Worm (Caenorhabditis elegans) whole organism, young adult: ENCODE data around the gene fbxa-27.

Experiments
- D2030.7 ChIP-seq: fragments of 200-800 bp; sonication (Bioruptor generic); IDR thresholded peaks from 2 replicates; pipeline ENCODE4 v1.3.6; 2022; ENCODE audit warnings: missing genetic modification reagents, missing genetic modification characterization, missing compliant biosample characterization
- F22D6.2 ChIP-seq: sonication (generic microtip); optimal IDR thresholded peaks from 2 replicates; lab custom pipeline; 2016; ENCODE audit warnings: mild to moderate bottlenecking, missing genetic modification characterization, missing compliant biosample characterization
- F33H1.4 ChIP-seq: fragments of 200-800 bp; sonication (Bioruptor generic); IDR thresholded peaks from 2 replicates; pipeline ENCODE4 v1.3.6; 2022; ENCODE audit warnings: missing genetic modification reagents, missing genetic modification characterization, missing compliant biosample characterization
- F57A8.1 ChIP-seq: fragments of 200-800 bp; sonication (Bioruptor generic); optimal IDR thresholded peaks from 2 replicates; lab custom pipeline; 2018; ENCODE audit warnings: mild to moderate bottlenecking, missing genetic modification characterization, moderate library complexity, missing compliant biosample characterization
- T07F8.4 ChIP-seq: sonication (generic microtip); optimal IDR thresholded peaks from 2 replicates; lab custom pipeline; 2016; ENCODE audit warnings: mild to moderate bottlenecking, missing genetic modification characterization, moderate library complexity, missing compliant biosample characterization
- T26A5.8 ChIP-seq: sonication (generic microtip); optimal IDR thresholded peaks from 2 replicates; lab custom pipeline; 2016; ENCODE audit warnings: missing genetic modification characterization, missing compliant biosample characterization
- Y53F4B.3 ChIP-seq: fragments of 200-800 bp; sonication (Bioruptor generic); IDR thresholded peaks from 2 replicates; pipeline ENCODE4 v1.3.6; 2022; ENCODE audit warnings: missing genetic modification reagents, missing genetic modification characterization, missing compliant biosample characterization
- Y53G8AR.9 ChIP-seq: fragments of 200-800 bp; sonication (Bioruptor generic); conservative IDR thresholded peaks from 2 replicates; pipeline ENCODE4 v1.3.6; 2022; ENCODE audit warnings: missing genetic modification reagents, missing genetic modification characterization, missing compliant biosample characterization
- Y79H2A.3 ChIP-seq: fragments of 200-800 bp; sonication (Bioruptor generic); conservative IDR thresholded peaks from 2 replicates; pipeline ENCODE4 v1.3.6; 2022; ENCODE audit warnings: missing genetic modification reagents, missing genetic modification characterization, missing compliant biosample characterization
- ama-1 ChIP-seq, 3 experiments: fragments of 150-350 bp in 1 of 3; sonication (generic microtip) in 2 of 3; optimal IDR thresholded peaks; 2 replicates each; lab custom pipeline; 2014 to 2018; ENCODE audit warnings: missing biosample characterization in 2 of 3, missing genetic modification characterization in 2 of 3, missing genetic modification reagents in 2 of 3
- aptf-3 ChIP-seq: fragments of 200-800 bp; sonication (Bioruptor generic); IDR thresholded peaks from 2 replicates; pipeline ENCODE4 v1.3.6; 2022; ENCODE audit warnings: missing genetic modification characterization, missing compliant biosample characterization
- atf-7 ChIP-seq: sonication (generic microtip); optimal IDR thresholded peaks from 2 replicates; lab custom pipeline; 2017; ENCODE audit warnings: mild to moderate bottlenecking, missing genetic modification characterization, missing compliant biosample characterization
- athp-1 ChIP-seq: sonication (generic microtip); optimal IDR thresholded peaks from 2 replicates; lab custom pipeline; 2017; ENCODE audit warnings: mild to moderate bottlenecking, missing genetic modification characterization, missing compliant biosample characterization
- attf-3 ChIP-seq: fragments of 200-800 bp; sonication (Bioruptor generic); conservative IDR thresholded peaks from 2 replicates; pipeline ENCODE4 v1.3.6; 2022; ENCODE audit warnings: missing genetic modification reagents, missing genetic modification characterization, missing compliant biosample characterization
- attf-5 ChIP-seq: fragments of 200-800 bp; sonication (Bioruptor generic); optimal IDR thresholded peaks from 2 replicates; lab custom pipeline; 2018; ENCODE audit warnings: mild to moderate bottlenecking, missing genetic modification characterization, missing compliant biosample characterization
- attf-6 ChIP-seq: fragments of 200-800 bp; sonication (Bioruptor generic); IDR thresholded peaks from 2 replicates; pipeline ENCODE4 v1.3.6; 2022; ENCODE audit warnings: missing genetic modification reagents, missing genetic modification characterization, missing compliant biosample characterization
- cebp-1 ChIP-seq, 2 experiments: fragments of 200-800 bp in 1 of 2; sonication (Bioruptor generic) in 1 of 2; sonication (generic microtip) in 1 of 2; IDR thresholded peaks in 1 of 2; optimal IDR thresholded peaks in 1 of 2; 2 replicates each; pipeline versions ENCODE4 v1.3.6 to Lab custom; 2017 to 2022; ENCODE audit warnings: missing compliant biosample characterization in 2 of 2, missing genetic modification characterization in 2 of 2, mild to moderate bottlenecking in 1 of 2, missing genetic modification reagents in 1 of 2, moderate library complexity in 1 of 2
- cebp-2 ChIP-seq: fragments of 200-800 bp; sonication (Bioruptor generic); IDR thresholded peaks from 2 replicates; pipeline ENCODE4 v1.3.6; 2022; ENCODE audit warnings: missing genetic modification characterization, missing compliant biosample characterization
- ceh-40 ChIP-seq: fragments of 200-800 bp; sonication (Bioruptor generic); IDR thresholded peaks from 2 replicates; pipeline ENCODE4 v1.3.6; 2022; ENCODE audit warnings: missing genetic modification characterization, missing compliant biosample characterization
- efl-1 ChIP-seq: fragments of 150-350 bp; optimal IDR thresholded peaks from 2 replicates; lab custom pipeline; 2014; ENCODE audit warnings: missing biosample characterization, missing genetic modification reagents, missing genetic modification characterization
- egl-18 ChIP-seq: fragments of 200-800 bp; sonication (Bioruptor generic); IDR thresholded peaks from 2 replicates; pipeline ENCODE4 v1.3.6; 2022; ENCODE audit warnings: missing genetic modification reagents, missing genetic modification characterization, missing compliant biosample characterization
- ets-4 ChIP-seq: fragments of 200-800 bp; sonication (Bioruptor generic); optimal IDR thresholded peaks from 2 replicates; lab custom pipeline; 2018; ENCODE audit warnings: mild to moderate bottlenecking, missing genetic modification characterization, missing compliant biosample characterization
- him-1 ChIP-seq: sonication (generic microtip); optimal IDR thresholded peaks from 2 replicates; lab custom pipeline; 2016; ENCODE audit warnings: missing genotype, missing genetic modification reagents, missing genetic modification characterization, missing compliant biosample characterization
- hlh-26 ChIP-seq: fragments of 200-800 bp; sonication (Bioruptor generic); conservative IDR thresholded peaks from 2 replicates; pipeline ENCODE4 v1.3.6; 2022; ENCODE audit warnings: missing genetic modification reagents, missing genetic modification characterization, missing compliant biosample characterization
- hmg-1.2 ChIP-seq: fragments of 200-800 bp; sonication (Bioruptor generic); IDR thresholded peaks from 2 replicates; pipeline ENCODE4 v1.3.6; 2022; ENCODE audit warnings: missing genetic modification reagents, missing genetic modification characterization, missing compliant biosample characterization
- hsf-1 ChIP-seq: fragments of 200-800 bp; sonication (Bioruptor generic); IDR thresholded peaks from 2 replicates; pipeline ENCODE4 v1.3.6; 2022; ENCODE audit warnings: missing genetic modification reagents, missing genetic modification characterization, missing compliant biosample characterization
- let-526 ChIP-seq: fragments of 200-800 bp; sonication (Bioruptor generic); IDR thresholded peaks from 2 replicates; pipeline ENCODE4 v1.3.6; 2022; ENCODE audit warnings: missing genetic modification reagents, missing genetic modification characterization, missing compliant biosample characterization
- lin-26 ChIP-seq: fragments of 200-800 bp; sonication (Bioruptor generic); IDR thresholded peaks from 2 replicates; pipeline ENCODE4 v1.3.6; 2022; ENCODE audit warnings: missing genetic modification reagents, missing genetic modification characterization, missing compliant biosample characterization
- lsy-27 ChIP-seq: sonication (generic microtip); optimal IDR thresholded peaks from 2 replicates; lab custom pipeline; 2017; ENCODE audit warnings: missing genetic modification characterization, mild to moderate bottlenecking, missing compliant biosample characterization, antibody characterized with exemption, missing genotype, borderline replicate concordance; ENCODE audit not compliant: insufficient read depth
- madf-8 ChIP-seq: fragments of 200-800 bp; sonication (Bioruptor generic); conservative IDR thresholded peaks from 2 replicates; pipeline ENCODE4 v1.3.6; 2022; ENCODE audit warnings: missing genetic modification reagents, missing genetic modification characterization, missing compliant biosample characterization
- nfya-2 ChIP-seq: fragments of 200-800 bp; sonication (Bioruptor generic); IDR thresholded peaks from 2 replicates; pipeline ENCODE4 v1.3.6; 2022; ENCODE audit warnings: missing genetic modification reagents, missing genetic modification characterization, missing compliant biosample characterization
- nhr-80 ChIP-seq: sonication (generic microtip); optimal IDR thresholded peaks from 2 replicates; lab custom pipeline; 2016; ENCODE audit warnings: missing genetic modification characterization, missing compliant biosample characterization
- pbrm-1 ChIP-seq: fragments of 200-800 bp; sonication (Bioruptor generic); IDR thresholded peaks from 2 replicates; pipeline ENCODE4 v1.3.6; 2022; ENCODE audit warnings: missing genetic modification reagents, missing genetic modification characterization, missing compliant biosample characterization
- rec-8 ChIP-seq, 2 experiments: sonication (generic microtip); optimal IDR thresholded peaks; 2 replicates each; lab custom pipeline; 2016; ENCODE audit warnings: mild to moderate bottlenecking in 2 of 2, missing genetic modification characterization in 2 of 2, missing genetic modification reagents in 2 of 2, missing genotype in 2 of 2, missing biosample characterization in 1 of 2, missing compliant biosample characterization in 1 of 2, moderate library complexity in 1 of 2
- sea-2 ChIP-seq: fragments of 200-800 bp; sonication (Bioruptor generic); IDR thresholded peaks from 2 replicates; pipeline ENCODE4 v1.3.6; 2022; ENCODE audit warnings: missing genetic modification characterization, missing compliant biosample characterization
- snpc-4 ChIP-seq, 5 experiments: fragments of 150-350 bp in 1 of 5; sonication (generic microtip) in 4 of 5; optimal IDR thresholded peaks; 2 replicates each; lab custom pipeline; 2014 to 2018; ENCODE audit warnings: missing genetic modification characterization in 5 of 5, missing biosample characterization in 3 of 5, antibody characterized with exemption in 2 of 5, mild to moderate bottlenecking in 2 of 5, missing compliant biosample characterization in 2 of 5, missing genotype in 2 of 5, moderate library complexity in 2 of 5, missing genetic modification reagents in 1 of 5
- ztf-28 ChIP-seq: fragments of 200-800 bp; sonication (Bioruptor generic); IDR thresholded peaks from 2 replicates; pipeline ENCODE4 v1.3.6; 2022; ENCODE audit warnings: missing genetic modification reagents, missing genetic modification characterization, missing compliant biosample characterization
- ztf-3 ChIP-seq: fragments of 200-800 bp; sonication (Bioruptor generic); optimal IDR thresholded peaks from 2 replicates; lab custom pipeline; 2018; ENCODE audit warnings: mild to moderate bottlenecking, missing genetic modification characterization, missing compliant biosample characterization

The fbxa-27 gene

DNA sequence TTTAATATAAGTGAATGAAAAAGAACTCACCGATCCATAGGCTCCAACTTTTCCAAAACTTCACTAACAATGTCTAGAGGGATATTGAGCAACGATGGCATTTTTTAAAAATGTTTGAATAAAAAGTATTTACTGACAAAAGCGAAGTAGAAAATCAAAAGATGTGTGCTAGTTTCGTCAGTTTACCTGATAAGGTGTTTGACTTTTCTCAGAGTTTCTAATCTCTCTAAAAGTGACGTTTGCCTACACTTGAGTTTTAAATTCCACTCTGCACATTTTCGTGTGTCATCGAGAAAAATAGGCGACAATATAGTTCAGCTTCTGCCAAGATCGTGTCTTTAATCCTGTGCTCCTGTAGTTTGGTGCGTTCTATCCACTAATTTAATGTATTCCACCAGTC is 21.2 kb upstream of the fbxa-27 start, which contains the start of gene fbxa-15:
Gene fbxa-15 (minus strand): TSS at position 101 of the 400 bp plus-strand sequence.
- no peak for TF ChIP-seq lsy-27
- TF ChIP-seq let-526 (GFP tag; lab: Robert Waterston, UW): no peak
- TF ChIP-seq sea-2 (GFP tag; lab: Robert Waterston, UW): no peak
- no peak for TF ChIP-seq F22D6.2
- no peak for TF ChIP-seq cebp-2 (GFP tag; lab: Robert Waterston, UW)
- no peak for TF ChIP-seq efl-1
- TF ChIP-seq F57A8.1 (GFP tag; lab: Kevin White, UChicago): no peak
- no peak for TF ChIP-seq ceh-40
- no peak for TF ChIP-seq aptf-3 (GFP tag; lab: Robert Waterston, UW)
- TF ChIP-seq nhr-80: no peak
- TF ChIP-seq, all 124 proteins: peak for 0

DNA sequence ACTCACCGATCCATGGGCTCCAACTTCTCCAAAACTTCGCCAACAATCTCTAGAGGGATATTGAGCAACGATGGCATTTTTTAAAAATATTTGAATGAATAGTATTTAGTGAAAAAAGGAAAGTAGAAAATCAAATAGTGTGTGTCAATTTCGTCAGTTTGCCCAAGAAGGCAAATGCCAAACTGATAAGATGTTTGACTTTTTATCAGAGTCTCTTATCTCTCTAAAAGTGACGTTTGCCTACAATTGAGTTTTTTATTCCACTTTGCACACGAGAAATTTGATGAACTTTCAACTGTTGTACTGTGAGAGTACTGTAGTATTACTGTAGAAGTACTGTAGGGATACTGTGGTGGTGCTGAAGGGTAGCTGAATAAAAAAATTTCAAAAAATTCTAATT is 19.2 kb upstream of the fbxa-27 start:
- TF ChIP-seq athp-1 (tag; lab: Kevin White, UChicago): no peak
- peak; percentile 72 for TF ChIP-seq nhr-80
- TF ChIP-seq hmg-1.2: no peak
- peak; percentile 17 for TF ChIP-seq ets-4 (GFP tag; lab: Kevin White, UChicago)
- no peak for TF ChIP-seq Y53G8AR.9 (GFP tag; lab: Robert Waterston, UW)
- peak; percentile 35 for TF ChIP-seq atf-7 (tag; lab: Kevin White, UChicago)
- peak; percentile 21; the same call in 1 of the 2 replicates for TF ChIP-seq cebp-1 (GFP tag; IDR thresholded peaks at IDR 0.05; lab: Robert Waterston, UW)
- peak; percentile 32 for TF ChIP-seq cebp-1 (tag; optimal IDR thresholded peaks at IDR 0.05; lab: Kevin White, UChicago)
- TF ChIP-seq, all 124 proteins: peak for 4

DNA sequence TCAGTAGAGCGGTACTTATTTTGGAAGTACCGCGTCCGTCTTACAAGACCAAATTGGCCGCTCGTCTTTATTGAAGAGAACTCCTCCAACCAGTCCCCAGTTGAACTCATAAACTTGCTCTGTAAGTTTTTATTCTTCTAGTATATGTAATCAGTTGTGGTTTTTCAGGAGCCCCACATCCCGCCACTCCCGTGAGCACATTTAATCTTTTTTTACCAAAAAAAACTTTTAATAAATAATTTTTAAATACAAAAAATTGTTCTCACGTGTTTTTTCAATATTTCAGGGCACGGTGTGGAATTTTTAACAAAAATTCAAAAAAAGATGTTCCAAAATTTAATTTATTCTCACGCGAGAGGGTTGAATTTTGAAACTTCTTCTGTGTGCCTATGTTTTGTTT is 18.3 kb upstream of the fbxa-27 start, which contains the start of gene fbxa-14:
Gene fbxa-14 (minus strand): TSS at position 101 of the 400 bp plus-strand sequence.
- TF ChIP-seq snpc-4 (GFP tag; optimal IDR thresholded peaks at IDR 0.05; lab: Kevin White, UChicago) (no peak), snpc-4 (tag; optimal IDR thresholded peaks at IDR 0.05; lab: Kevin White, UChicago) (no peak), Y53F4B.3 (no peak), Y79H2A.3 (no peak), ama-1 (optimal IDR thresholded peaks at IDR 0.05; lab: Kevin White, UChicago) (no peak), ama-1 (GFP tag; optimal IDR thresholded peaks at IDR 0.05; lab: Kevin White, UChicago) (no peak), hlh-26 (no peak), ztf-28 (GFP tag; lab: Robert Waterston, UW) (no peak), egl-18 (GFP tag; lab: Robert Waterston, UW) (no peak), F33H1.4 (GFP tag; lab: Robert Waterston, UW) (no peak)

DNA sequence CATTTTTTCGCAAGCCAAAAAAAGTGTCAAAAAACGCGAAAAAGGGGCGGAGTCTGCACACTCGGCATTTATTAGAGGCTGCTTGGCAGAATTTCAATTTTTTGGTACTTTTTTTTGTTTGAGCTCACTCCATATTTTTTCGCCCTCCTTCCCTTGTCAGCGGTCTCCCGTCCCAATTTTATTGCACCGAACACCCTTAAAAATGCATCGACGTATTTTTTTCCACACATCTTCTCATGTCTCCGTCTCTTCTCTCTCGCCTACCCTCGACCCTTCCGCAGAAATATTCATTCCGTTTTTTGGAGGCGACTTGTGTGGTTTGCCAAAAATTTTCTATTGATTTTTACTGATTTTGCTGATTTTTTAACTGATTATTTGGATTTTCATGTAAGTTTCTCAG is 16.3 kb upstream of the fbxa-27 start, which contains the start of gene Y82E9BL.18:
Gene Y82E9BL.18 (plus strand): TSS at position 301 of the 400 bp plus-strand sequence.
- TF ChIP-seq hsf-1 (GFP tag; lab: Robert Waterston, UW) (no peak), attf-6 (GFP tag; lab: Robert Waterston, UW) (no peak)

- TF ChIP-seq ztf-3 (no peak), nhr-80 (peak; percentile 59), hsf-1 (GFP tag; lab: Robert Waterston, UW) (no peak), pbrm-1 (GFP tag; lab: Robert Waterston, UW) (0 out of 2 replicates have a peak, but pooled peaks have one; percentile 8)
Observed at ce11 chrIII:1331894-1332293, 10.9 kb upstream of the fbxa-27 start, which contains the start of gene Y82E9BL.19. TSS of gene Y82E9BL.19 (plus strand) at chrIII:1332016.

ce11 chrIII:1340240-1340639 is 2.5 kb upstream of the fbxa-27 start, which contains the start of gene fbxa-5:
TSS of gene fbxa-5 (minus strand) at chrIII:1340340.
- TF ChIP-seq attf-5 (GFP tag; lab: Kevin White, UChicago) (no peak), T26A5.8 (tag; lab: Kevin White, UChicago) (no peak), nfya-2 (no peak), F33H1.4 (GFP tag; lab: Robert Waterston, UW) (no peak), D2030.7 (GFP tag; lab: Robert Waterston, UW) (no peak), rec-8 (tag; optimal IDR thresholded peaks at IDR 0.05; lab: Kevin White, UChicago) (no peak), attf-3 (GFP tag; lab: Robert Waterston, UW) (no peak), madf-8 (GFP tag; lab: Robert Waterston, UW) (no peak), T07F8.4 (tag; lab: Kevin White, UChicago) (no peak), hlh-26 (no peak), him-1 (tag; lab: Kevin White, UChicago) (no peak), lin-26 (GFP tag; lab: Robert Waterston, UW) (no peak), sea-2 (GFP tag; lab: Robert Waterston, UW) (no peak), let-526 (GFP tag; lab: Robert Waterston, UW) (no peak)
